Worm (Caenorhabditis elegans) whole organism, young adult: ENCODE results near the gene fbxa-115.

Experiments
- F39B2.1 ChIP-seq: fragments of 200-800 bp; sonication (Bioruptor generic); IDR thresholded peaks from 2 replicates; pipeline ENCODE4 v1.3.6; 2022; ENCODE audit warnings: missing genetic modification reagents, missing genetic modification characterization, missing compliant biosample characterization
- Y56A3A.18 ChIP-seq: fragments of 200-800 bp; sonication (Bioruptor generic); IDR thresholded peaks from 2 replicates; pipeline ENCODE4 v1.3.6; 2022; ENCODE audit warnings: missing genetic modification reagents, missing genetic modification characterization, missing compliant biosample characterization
- ets-4 ChIP-seq: fragments of 200-800 bp; sonication (Bioruptor generic); optimal IDR thresholded peaks from 2 replicates; lab custom pipeline; 2018; ENCODE audit warnings: mild to moderate bottlenecking, missing genetic modification characterization, missing compliant biosample characterization
- lin-54 ChIP-seq: fragments of 200-800 bp; sonication (Bioruptor generic); optimal IDR thresholded peaks from 2 replicates; lab custom pipeline; 2018; ENCODE audit warnings: mild to moderate bottlenecking, missing genetic modification characterization, missing compliant biosample characterization
- madf-8 ChIP-seq: fragments of 200-800 bp; sonication (Bioruptor generic); conservative IDR thresholded peaks from 2 replicates; pipeline ENCODE4 v1.3.6; 2022; ENCODE audit warnings: missing genetic modification reagents, missing genetic modification characterization, missing compliant biosample characterization
- mel-28 ChIP-seq: sonication (generic microtip); optimal IDR thresholded peaks from 2 replicates; lab custom pipeline; 2016; ENCODE audit warnings: borderline replicate concordance, mild to moderate bottlenecking, missing genetic modification characterization, missing compliant biosample characterization
- pha-4 ChIP-seq: fragments of 150-350 bp; sonication (generic microtip); optimal IDR thresholded peaks from 2 replicates; lab custom pipeline; 2014; ENCODE audit warnings: missing biosample characterization, missing genetic modification reagents, missing genetic modification characterization

ce11 chrV:20164059-20164892 is 27.7 kb downstream of the fbxa-115 start, which contains the start of gene F19B2.5:
- TF ChIP-seq mel-28 (tag; lab: Kevin White, UChicago) = no peak
- no peak for TF ChIP-seq Y56A3A.18
- TF ChIP-seq F39B2.1 (GFP tag; lab: Robert Waterston, UW) = no peak
- TF ChIP-seq ets-4 (GFP tag; lab: Kevin White, UChicago) = peak; percentile 90
- peak; percentile 66 for TF ChIP-seq pha-4 (tag; lab: Kevin White, UChicago)
- TF ChIP-seq madf-8 (GFP tag; lab: Robert Waterston, UW) = no peak
- peak; percentile 34 for TF ChIP-seq lin-54
